Worm (Caenorhabditis elegans) whole organism, midembryonic: ENCODE measurements around the gene col-126.
"Not testable (repeated sequence)": the region's sequence is repeated elsewhere in the genome, so short reads cannot be mapped to it uniquely, and the experiment has no call there.

Experiments
- klf-2 ChIP-seq: fragments of 200-800 bp; sonication (Bioruptor generic); conservative IDR thresholded peaks from 2 replicates; pipeline ENCODE4 v1.3.6; 2022; ENCODE audit warnings: missing genetic modification reagents, missing genetic modification characterization, missing compliant biosample characterization
- ztf-29 ChIP-seq: fragments of 200-800 bp; sonication (Bioruptor generic); IDR thresholded peaks from 2 replicates; pipeline ENCODE4 v1.3.6; 2022; ENCODE audit warnings: missing genetic modification reagents, missing genetic modification characterization, missing compliant biosample characterization

- not testable (repeated sequence) for TF ChIP-seq klf-2, ztf-29 (GFP tag; lab: Robert Waterston, UW)
Observed at ce11 chrIV:11253689-11254088, 9.5 kb upstream of the col-126 start, which contains the start of gene C05C12.1.
